Fruit fly (Drosophila melanogaster) whole organism, embryonic: ENCODE results near the gene CG11164.

Experiments
- Antp ChIP-seq: fragments of 200-800 bp; sonication (Bioruptor generic); optimal IDR thresholded peaks from 3 replicates; lab custom pipeline; 2016; ENCODE audit warnings: missing biosample characterization, missing genetic modification characterization
- Bdp1 ChIP-seq: fragments of 200-800 bp; sonication (Bioruptor generic); optimal IDR thresholded peaks from 3 replicates; lab custom pipeline; 2016; ENCODE audit warnings: missing biosample characterization, missing genetic modification characterization
- Bteb2 ChIP-seq: fragments of 200-800 bp; sonication (Bioruptor generic); optimal IDR thresholded peaks from 2 replicates; lab custom pipeline; 2016; ENCODE audit warnings: missing biosample characterization, missing genetic modification characterization
- CG12155 ChIP-seq: fragments of 200-800 bp; sonication (Bioruptor generic); optimal IDR thresholded peaks from 3 replicates; lab custom pipeline; 2016; ENCODE audit warnings: missing biosample characterization, missing genetic modification characterization
- CG14014 ChIP-seq: fragments of 200-800 bp; sonication (Bioruptor generic); IDR thresholded peaks from 2 replicates; pipeline ENCODE4 v1.3.6; 2022; ENCODE audit warnings: missing biosample characterization, missing genetic modification characterization
- CG14441 ChIP-seq: fragments of 200-800 bp; sonication (Bioruptor generic); IDR thresholded peaks from 2 replicates; pipeline ENCODE4 v1.3.6; 2022; ENCODE audit warnings: missing biosample characterization, missing genetic modification characterization
- CG16779 ChIP-seq: fragments of 200-800 bp; sonication (Bioruptor generic); IDR thresholded peaks from 2 replicates; pipeline ENCODE4 v1.3.6; 2022; ENCODE audit warnings: missing biosample characterization, missing genetic modification characterization
- CG17186 ChIP-seq: fragments of 200-800 bp; sonication (Bioruptor generic); optimal IDR thresholded peaks from 3 replicates; lab custom pipeline; 2017; ENCODE audit warnings: missing biosample characterization, missing genetic modification reagents, missing genetic modification characterization
- CG17568 ChIP-seq: fragments of 200-800 bp; sonication (Bioruptor generic); optimal IDR thresholded peaks from 2 replicates; lab custom pipeline; 2018; ENCODE audit warnings: missing biosample characterization, mild to moderate bottlenecking, missing genetic modification characterization, moderate library complexity
- CG18262 ChIP-seq: fragments of 200-800 bp; optimal IDR thresholded peaks from 3 replicates; lab custom pipeline; 2019; ENCODE audit warnings: missing biosample characterization, mild to moderate bottlenecking, missing genetic modification characterization, moderate library complexity
- CG3281 ChIP-seq: fragments of 200-800 bp; sonication (Bioruptor generic); optimal IDR thresholded peaks from 3 replicates; lab custom pipeline; 2017; ENCODE audit warnings: missing biosample characterization, mild to moderate bottlenecking, missing genetic modification characterization
- CG33557 ChIP-seq: fragments of 200-800 bp; sonication (Bioruptor generic); optimal IDR thresholded peaks from 2 replicates; lab custom pipeline; 2019; ENCODE audit warnings: missing biosample characterization, mild to moderate bottlenecking, missing genetic modification characterization, moderate library complexity
- CG3726 ChIP-seq: fragments of 200-800 bp; sonication (Bioruptor generic); IDR thresholded peaks from 3 replicates; pipeline ENCODE4, ENCODE4 v1.3.6; 2022; ENCODE audit warnings: missing biosample characterization, missing genetic modification characterization
- CG4617 ChIP-seq: fragments of 200-800 bp; sonication (Bioruptor generic); optimal IDR thresholded peaks from 3 replicates; lab custom pipeline; 2016; ENCODE audit warnings: missing biosample characterization, missing genetic modification characterization, borderline replicate concordance
- CG4854 ChIP-seq: fragments of 200-800 bp; sonication (Bioruptor generic); optimal IDR thresholded peaks from 2 replicates; lab custom pipeline; 2016; ENCODE audit warnings: missing biosample characterization, missing genetic modification characterization, inconsistent platforms
- CG5953 ChIP-seq: fragments of 200-800 bp; sonication (Bioruptor generic); IDR thresholded peaks from 2 replicates; pipeline ENCODE4 v1.3.6; 2022; ENCODE audit warnings: missing biosample characterization, missing genetic modification characterization
- CG6791 ChIP-seq: fragments of 200-800 bp; sonication (Bioruptor generic); IDR thresholded peaks from 3 replicates; pipeline ENCODE4 v1.3.6; 2022; ENCODE audit warnings: missing biosample characterization, missing genetic modification characterization; ENCODE audit not compliant: partially characterized antibody
- CG8281 ChIP-seq: fragments of 200-800 bp; sonication (Bioruptor generic); optimal IDR thresholded peaks from 2 replicates; lab custom pipeline; 2018; ENCODE audit warnings: missing biosample characterization, mild to moderate bottlenecking, missing genetic modification characterization, moderate library complexity
- CG9437 ChIP-seq: fragments of 200-800 bp; sonication (Bioruptor generic); optimal IDR thresholded peaks from 2 replicates; lab custom pipeline; 2018; ENCODE audit warnings: missing biosample characterization, mild to moderate bottlenecking, missing genetic modification characterization
- D19A ChIP-seq: fragments of 200-800 bp; optimal IDR thresholded peaks from 3 replicates; lab custom pipeline; 2019; ENCODE audit warnings: missing biosample characterization, mild to moderate bottlenecking, missing genetic modification characterization, moderate library complexity
- Dad ChIP-seq: fragments of 200-800 bp; sonication (Bioruptor generic); optimal IDR thresholded peaks from 3 replicates; lab custom pipeline; 2016; ENCODE audit warnings: missing biosample characterization, missing genetic modification characterization
- Doc3 ChIP-seq: fragments of 200-800 bp; sonication (Bioruptor generic); IDR thresholded peaks from 3 replicates; pipeline ENCODE4 v1.3.6; 2022; ENCODE audit warnings: missing biosample characterization, missing genetic modification characterization; ENCODE audit not compliant: partially characterized antibody
- Dref ChIP-seq: fragments of 200-800 bp; sonication (Bioruptor generic); IDR thresholded peaks from 2 replicates; pipeline ENCODE4 v1.3.6; 2022; ENCODE audit warnings: missing biosample characterization, missing genetic modification characterization
- Hr78 ChIP-seq, 2 experiments: fragments of 200-800 bp in 1 of 2; fragments of >200 bp in 1 of 2; sonication (Bioruptor generic) in 1 of 2; optimal IDR thresholded peaks; 2 replicates each; lab custom pipeline; 2017 to 2019; ENCODE audit warnings: missing biosample characterization in 2 of 2, missing genetic modification characterization in 2 of 2, mild to moderate bottlenecking in 1 of 2, moderate library complexity in 1 of 2
- Lpt ChIP-seq: fragments of >200 bp; optimal IDR thresholded peaks from 2 replicates; lab custom pipeline; 2018; ENCODE audit warnings: missing biosample characterization, missing genetic modification characterization
- MBD-R2 ChIP-seq: fragments of 200-800 bp; sonication (Bioruptor generic); IDR thresholded peaks from 2 replicates; pipeline ENCODE4 v1.3.6; 2022; ENCODE audit warnings: missing biosample characterization, missing genetic modification characterization
- Med ChIP-seq: fragments of 200-800 bp; sonication (Bioruptor generic); peaks from one replicate; lab custom pipeline; 2016; ENCODE audit warnings: missing biosample characterization, missing genetic modification characterization, mild to moderate bottlenecking, inconsistent platforms, moderate library complexity
- Nf-YB ChIP-seq: fragments of 200-800 bp; sonication (Bioruptor generic); optimal IDR thresholded peaks from 3 replicates; lab custom pipeline; 2019; ENCODE audit warnings: missing biosample characterization, mild to moderate bottlenecking, missing genetic modification characterization, moderate library complexity
- Xrp1 ChIP-seq: fragments of 200-800 bp; sonication (Bioruptor generic); IDR thresholded peaks from 2 replicates; pipeline ENCODE4 v1.3.6; 2022; ENCODE audit warnings: missing biosample characterization, missing genetic modification characterization
- ara ChIP-seq: fragments of 200-800 bp; sonication (Bioruptor generic); IDR thresholded peaks from 2 replicates; pipeline ENCODE4 v1.3.6; 2022; ENCODE audit warnings: missing biosample characterization, missing genetic modification characterization
- bbx ChIP-seq: fragments of 200-800 bp; sonication (Bioruptor generic); IDR thresholded peaks from 2 replicates; pipeline ENCODE4 v1.3.6; 2022; ENCODE audit warnings: missing biosample characterization, missing genetic modification characterization; ENCODE audit not compliant: partially characterized antibody
- bigmax ChIP-seq: fragments of 200-800 bp; sonication (Bioruptor generic); optimal IDR thresholded peaks from 2 replicates; lab custom pipeline; 2018; ENCODE audit warnings: missing biosample characterization, mild to moderate bottlenecking, missing genetic modification characterization
- chn ChIP-seq: fragments of 200-800 bp; sonication (Bioruptor generic); optimal IDR thresholded peaks from 2 replicates; lab custom pipeline; 2016; ENCODE audit warnings: missing biosample characterization, missing genetic modification characterization
- croc ChIP-seq: fragments of 200-800 bp; sonication (Bioruptor generic); conservative IDR thresholded peaks from 3 replicates; pipeline ENCODE4 v1.3.6; 2022; ENCODE audit warnings: missing biosample characterization, missing genetic modification characterization
- dati ChIP-seq: fragments of 200-800 bp; sonication (Bioruptor generic); IDR thresholded peaks from 2 replicates; pipeline ENCODE4 v1.3.6; 2022; ENCODE audit warnings: missing biosample characterization, missing genetic modification characterization
- dimm ChIP-seq: fragments of 200-800 bp; sonication (Bioruptor generic); IDR thresholded peaks from 2 replicates; pipeline ENCODE4 v1.3.6; 2022; ENCODE audit warnings: missing biosample characterization, missing genetic modification characterization
- fru ChIP-seq: fragments of >200 bp; optimal IDR thresholded peaks from 2 replicates; lab custom pipeline; 2017
- gro ChIP-seq: fragments of 200-800 bp; sonication (Bioruptor generic); optimal IDR thresholded peaks from 2 replicates; lab custom pipeline; 2016; ENCODE audit warnings: missing biosample characterization, missing genetic modification characterization
- ind ChIP-seq: fragments of 200-800 bp; sonication (Bioruptor generic); optimal IDR thresholded peaks from 3 replicates; lab custom pipeline; 2016; ENCODE audit warnings: missing biosample characterization, missing genetic modification characterization
- jigr1 ChIP-seq: fragments of 200-800 bp; sonication (Bioruptor generic); IDR thresholded peaks from 3 replicates; pipeline ENCODE4 v1.3.6; 2022; ENCODE audit warnings: missing biosample characterization, missing genetic modification characterization
- kah ChIP-seq: fragments of 200-800 bp; sonication (Bioruptor generic); optimal IDR thresholded peaks from 2 replicates; lab custom pipeline; 2018; ENCODE audit warnings: missing biosample characterization, mild to moderate bottlenecking, missing genetic modification characterization
- knrl ChIP-seq: fragments of 200-800 bp; sonication (Bioruptor generic); IDR thresholded peaks from 3 replicates; pipeline ENCODE4 v1.3.6; 2022; ENCODE audit warnings: missing biosample characterization, missing genetic modification characterization; ENCODE audit not compliant: partially characterized antibody
- lab ChIP-seq: fragments of 200-800 bp; sonication (Bioruptor generic); optimal IDR thresholded peaks from 3 replicates; lab custom pipeline; 2017; ENCODE audit warnings: missing biosample characterization, missing genetic modification characterization, mild to moderate bottlenecking, moderate library complexity, missing genetic modification reagents
- lbe ChIP-seq: fragments of 200-800 bp; sonication (Bioruptor generic); optimal IDR thresholded peaks from 2 replicates; lab custom pipeline; 2016; ENCODE audit warnings: missing biosample characterization, mild to moderate bottlenecking, missing genetic modification characterization
- lilli ChIP-seq: fragments of 200-800 bp; sonication (Bioruptor generic); optimal IDR thresholded peaks from 3 replicates; lab custom pipeline; 2016; ENCODE audit warnings: missing biosample characterization, missing genetic modification characterization
- psq ChIP-seq: fragments of 200-800 bp; sonication (Bioruptor generic); optimal IDR thresholded peaks from 2 replicates; lab custom pipeline; 2017; ENCODE audit warnings: missing biosample characterization, missing genetic modification characterization
- sd ChIP-seq: fragments of 200-800 bp; sonication (Bioruptor generic); optimal IDR thresholded peaks from 3 replicates; lab custom pipeline; 2018; ENCODE audit warnings: missing biosample characterization, mild to moderate bottlenecking, missing genetic modification characterization, moderate library complexity
- slbo ChIP-seq: fragments of 200-800 bp; sonication (Bioruptor generic); IDR thresholded peaks from 2 replicates; pipeline ENCODE4 v1.3.6; 2022; ENCODE audit warnings: missing biosample characterization, missing genetic modification characterization
- slou ChIP-seq: fragments of 200-800 bp; sonication (Bioruptor generic); optimal IDR thresholded peaks from 3 replicates; lab custom pipeline; 2016; ENCODE audit warnings: missing biosample characterization, missing genetic modification characterization
- tgo ChIP-seq: fragments of 200-800 bp; sonication (Bioruptor generic); IDR thresholded peaks from 3 replicates; pipeline ENCODE4 v1.3.6; 2022; ENCODE audit warnings: missing biosample characterization, missing genetic modification characterization

The CG11164 gene

DNA sequence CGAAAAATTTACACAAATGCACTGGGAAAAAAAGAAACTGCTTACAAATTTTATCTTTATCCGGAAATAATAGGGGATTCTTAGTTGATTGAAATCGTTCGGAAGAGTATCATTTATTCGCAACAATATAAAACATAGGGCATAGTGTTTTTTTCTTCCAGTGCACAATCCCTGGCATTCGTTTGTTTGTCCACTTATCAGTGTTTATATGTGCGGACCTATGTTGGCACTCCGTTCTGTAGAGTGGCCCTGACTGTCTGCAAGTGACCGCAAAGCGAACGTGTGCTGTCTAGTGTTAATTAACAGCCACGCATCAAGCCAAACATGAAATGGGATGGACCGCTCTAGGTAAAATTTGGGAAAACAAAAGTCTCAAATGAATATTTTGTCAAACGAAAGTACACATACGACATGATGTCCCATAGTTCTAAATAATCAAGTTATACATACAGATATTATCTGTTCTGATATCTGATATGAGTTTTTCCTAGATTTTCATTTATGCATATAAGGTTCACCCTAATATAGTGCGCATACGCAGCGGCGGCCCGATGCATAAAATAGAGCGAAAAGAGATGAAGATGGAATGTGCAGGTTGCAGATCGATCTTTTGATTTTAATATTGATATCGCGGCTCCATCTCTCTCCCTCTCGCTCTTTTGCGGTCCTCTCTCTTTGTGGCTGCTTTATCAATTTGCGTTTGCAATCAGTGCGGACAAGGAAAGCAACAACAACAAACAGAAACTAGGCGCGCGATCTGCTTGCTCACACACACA, 26.5 kb upstream of the CG11164 start (continued):
- TF ChIP-seq CG12155, result peak; percentile 91
- TF ChIP-seq Dref (GFP tag; lab: Robert Waterston, UW), result peak; percentile 36; the same call in 1 of the 2 replicates
- TF ChIP-seq croc (GFP tag; lab: Robert Waterston, UW), result peak; percentile 80
- peak; percentile 95 for TF ChIP-seq CG14014 (GFP tag; lab: Robert Waterston, UW)
- TF ChIP-seq CG17186 (GFP tag; lab: Kevin White, UChicago), result peak; percentile 62
- TF ChIP-seq dimm (GFP tag; lab: Robert Waterston, UW), result peak; percentile 68
- TF ChIP-seq Antp, result peak; percentile 96
- TF ChIP-seq CG4854 (GFP tag; lab: Kevin White, UChicago), result peak; percentile 90
- no peak for TF ChIP-seq fru (lab: Kevin White, UChicago)
- TF ChIP-seq Bteb2 (GFP tag; lab: Kevin White, UChicago), result peak; percentile 94
- peak; percentile 91 for TF ChIP-seq Dad (GFP tag; lab: Kevin White, UChicago)
- no peak for TF ChIP-seq knrl (GFP tag; lab: Robert Waterston, UW)
- TF ChIP-seq CG9437 (GFP tag; lab: Kevin White, UChicago), result peak; percentile 89
- peak; percentile 83 for TF ChIP-seq CG17568 (GFP tag; lab: Kevin White, UChicago)
- TF ChIP-seq bigmax (GFP tag; lab: Kevin White, UChicago), result no peak
- TF ChIP-seq Hr78 (GFP tag; optimal IDR thresholded peaks at IDR 0.05; lab: Kevin White, UChicago), result peak in 1 of 2 experiments; percentile 63
- peak; percentile 88 for TF ChIP-seq D19A (tag; lab: Kevin White, UChicago)
- peak; percentile 97 for TF ChIP-seq lilli
- peak; percentile 67 for TF ChIP-seq slou
- TF ChIP-seq Nf-YB (GFP tag; lab: Kevin White, UChicago), result peak; percentile 48
- TF ChIP-seq dati (GFP tag; lab: Robert Waterston, UW), result peak; percentile 84; the same call in 1 of the 2 replicates
- TF ChIP-seq gro (GFP tag; lab: Kevin White, UChicago), result peak; percentile 94
- TF ChIP-seq CG14441 (GFP tag; lab: Robert Waterston, UW), result peak; percentile 93
- peak; percentile 83 for TF ChIP-seq MBD-R2
- TF ChIP-seq CG16779, result peak; percentile 92
- TF ChIP-seq kah (GFP tag; lab: Kevin White, UChicago), result peak; percentile 39
- peak; percentile 90 for TF ChIP-seq CG18262
- TF ChIP-seq Med, result peak; percentile 99
- TF ChIP-seq sd, result peak; percentile 81
- no peak for TF ChIP-seq bbx (GFP tag; lab: Robert Waterston, UW)
- peak; percentile 94 for TF ChIP-seq ind (GFP tag; lab: Kevin White, UChicago)
- peak; percentile 84 for TF ChIP-seq CG5953 (GFP tag; lab: Robert Waterston, UW)
- no peak for TF ChIP-seq Doc3 (GFP tag; lab: Robert Waterston, UW)
- TF ChIP-seq CG33557 (GFP tag; lab: Kevin White, UChicago), result peak; percentile 68
- peak; percentile 92 for TF ChIP-seq tgo (GFP tag; lab: Robert Waterston, UW)
- TF ChIP-seq Xrp1 (GFP tag; lab: Robert Waterston, UW), result peak; percentile 90
- no peak for TF ChIP-seq lbe (GFP tag; lab: Kevin White, UChicago)
- peak; percentile 72 for TF ChIP-seq psq (GFP tag; lab: Kevin White, UChicago)
- TF ChIP-seq CG3726 (GFP tag; lab: Robert Waterston, UW), result peak; percentile 84
- TF ChIP-seq chn, result peak; percentile 95
- TF ChIP-seq CG4617 (GFP tag; lab: Kevin White, UChicago), result peak; percentile 78
- TF ChIP-seq Bdp1 (GFP tag; lab: Kevin White, UChicago), result peak; percentile 87
- TF ChIP-seq lab, result peak; percentile 96
- TF ChIP-seq ara (GFP tag; lab: Robert Waterston, UW), result peak; percentile 87
- peak; percentile 97 for TF ChIP-seq slbo (GFP tag; lab: Robert Waterston, UW)
- TF ChIP-seq CG3281 (GFP tag; lab: Kevin White, UChicago), result peak; percentile 93
- TF ChIP-seq CG6791, result no peak
- TF ChIP-seq Lpt (GFP tag; lab: Kevin White, UChicago), result no peak
- peak; percentile 77; the same call in 2 of the 3 replicates for TF ChIP-seq jigr1
- TF ChIP-seq CG8281 (tag; lab: Kevin White, UChicago), result peak; percentile 81
